Worm (Caenorhabditis elegans) whole organism, young adult: ENCODE results near the gene pgl-2.

Source experiments
- B0261.1 ChIP-seq: sonication (generic microtip); optimal IDR thresholded peaks from 2 replicates; lab custom pipeline; 2016; ENCODE audit warnings: mild to moderate bottlenecking, missing genetic modification characterization, moderate library complexity, missing compliant biosample characterization
- B0336.3 ChIP-seq: fragments of 200-800 bp; sonication (Bioruptor generic); IDR thresholded peaks from 2 replicates; pipeline ENCODE4 v1.3.6; 2022; ENCODE audit warnings: missing genetic modification characterization, missing compliant biosample characterization
- F37B4.10 ChIP-seq: fragments of 200-800 bp; sonication (Bioruptor generic); IDR thresholded peaks from 2 replicates; pipeline ENCODE4 v1.3.6; 2022; ENCODE audit warnings: missing genetic modification characterization, missing compliant biosample characterization
- F49E8.2 ChIP-seq: sonication (generic microtip); optimal IDR thresholded peaks from 3 replicates; lab custom pipeline; 2017; ENCODE audit warnings: missing genetic modification characterization, mild to moderate bottlenecking, missing compliant biosample characterization, antibody characterized with exemption, moderate library complexity; ENCODE audit not compliant: insufficient read depth
- F57A8.1 ChIP-seq: fragments of 200-800 bp; sonication (Bioruptor generic); optimal IDR thresholded peaks from 2 replicates; lab custom pipeline; 2018; ENCODE audit warnings: mild to moderate bottlenecking, missing genetic modification characterization, moderate library complexity, missing compliant biosample characterization
- F57C9.4 ChIP-seq: sonication (generic microtip); optimal IDR thresholded peaks from 2 replicates; lab custom pipeline; 2017; ENCODE audit warnings: mild to moderate bottlenecking, missing genetic modification characterization, missing compliant biosample characterization
- Y56A3A.18 ChIP-seq: fragments of 200-800 bp; sonication (Bioruptor generic); IDR thresholded peaks from 2 replicates; pipeline ENCODE4 v1.3.6; 2022; ENCODE audit warnings: missing genetic modification reagents, missing genetic modification characterization, missing compliant biosample characterization
- Y67H2A.10 ChIP-seq: fragments of 200-800 bp; sonication (Bioruptor generic); conservative IDR thresholded peaks from 2 replicates; pipeline ENCODE4 v1.3.6; 2022; ENCODE audit warnings: missing genetic modification reagents, missing genetic modification characterization, missing compliant biosample characterization
- ZK185.1 ChIP-seq: sonication (generic microtip); optimal IDR thresholded peaks from 2 replicates; lab custom pipeline; 2016; ENCODE audit warnings: mild to moderate bottlenecking, missing genetic modification characterization, missing compliant biosample characterization; ENCODE audit not compliant: poor library complexity, severe bottlenecking
- akir-1 ChIP-seq: fragments of 200-800 bp; sonication (Bioruptor generic); optimal IDR thresholded peaks from 2 replicates; lab custom pipeline; 2018; ENCODE audit warnings: mild to moderate bottlenecking, missing genetic modification characterization, moderate library complexity, missing compliant biosample characterization
- ama-1 ChIP-seq, 3 experiments: fragments of 150-350 bp in 1 of 3; sonication (generic microtip) in 2 of 3; optimal IDR thresholded peaks; 2 replicates each; lab custom pipeline; 2014 to 2018; ENCODE audit warnings: missing biosample characterization in 2 of 3, missing genetic modification characterization in 2 of 3, missing genetic modification reagents in 2 of 3
- attf-3 ChIP-seq: fragments of 200-800 bp; sonication (Bioruptor generic); conservative IDR thresholded peaks from 2 replicates; pipeline ENCODE4 v1.3.6; 2022; ENCODE audit warnings: missing genetic modification reagents, missing genetic modification characterization, missing compliant biosample characterization
- bed-1 ChIP-seq: fragments of 200-800 bp; sonication (Bioruptor generic); IDR thresholded peaks from 2 replicates; pipeline ENCODE4 v1.3.6; 2022; ENCODE audit warnings: missing genetic modification reagents, missing genetic modification characterization, missing compliant biosample characterization
- bed-2 ChIP-seq: fragments of 200-800 bp; sonication (Bioruptor generic); IDR thresholded peaks from 2 replicates; pipeline ENCODE4 v1.3.6; 2022; ENCODE audit warnings: missing genetic modification reagents, missing genetic modification characterization, missing compliant biosample characterization
- ceh-40 ChIP-seq: fragments of 200-800 bp; sonication (Bioruptor generic); IDR thresholded peaks from 2 replicates; pipeline ENCODE4 v1.3.6; 2022; ENCODE audit warnings: missing genetic modification characterization, missing compliant biosample characterization
- ceh-91 ChIP-seq: fragments of 200-800 bp; sonication (Bioruptor generic); IDR thresholded peaks from 2 replicates; pipeline ENCODE4 v1.3.6; 2022; ENCODE audit warnings: missing genetic modification reagents, missing genetic modification characterization, missing compliant biosample characterization
- dox-1 ChIP-seq: fragments of 200-800 bp; sonication (Bioruptor generic); IDR thresholded peaks from 2 replicates; pipeline ENCODE4 v1.3.6; 2022; ENCODE audit warnings: missing genetic modification reagents, missing genetic modification characterization, missing compliant biosample characterization
- egl-44 ChIP-seq: fragments of 200-800 bp; sonication (Bioruptor generic); IDR thresholded peaks from 2 replicates; pipeline ENCODE4 v1.3.6; 2022; ENCODE audit warnings: missing genetic modification reagents, missing genetic modification characterization, missing compliant biosample characterization
- egrh-3 ChIP-seq: fragments of 200-800 bp; sonication (Bioruptor generic); IDR thresholded peaks from 2 replicates; pipeline ENCODE4 v1.3.6; 2022; ENCODE audit warnings: missing genetic modification reagents, missing genetic modification characterization, missing compliant biosample characterization
- ets-4 ChIP-seq: fragments of 200-800 bp; sonication (Bioruptor generic); optimal IDR thresholded peaks from 2 replicates; lab custom pipeline; 2018; ENCODE audit warnings: mild to moderate bottlenecking, missing genetic modification characterization, missing compliant biosample characterization
- hlh-12 ChIP-seq: sonication (generic microtip); optimal IDR thresholded peaks from 2 replicates; lab custom pipeline; 2016; ENCODE audit warnings: missing genetic modification characterization, missing compliant biosample characterization
- hmg-1.2 ChIP-seq: fragments of 200-800 bp; sonication (Bioruptor generic); IDR thresholded peaks from 2 replicates; pipeline ENCODE4 v1.3.6; 2022; ENCODE audit warnings: missing genetic modification reagents, missing genetic modification characterization, missing compliant biosample characterization
- let-526 ChIP-seq: fragments of 200-800 bp; sonication (Bioruptor generic); IDR thresholded peaks from 2 replicates; pipeline ENCODE4 v1.3.6; 2022; ENCODE audit warnings: missing genetic modification reagents, missing genetic modification characterization, missing compliant biosample characterization
- lin-26 ChIP-seq: fragments of 200-800 bp; sonication (Bioruptor generic); IDR thresholded peaks from 2 replicates; pipeline ENCODE4 v1.3.6; 2022; ENCODE audit warnings: missing genetic modification reagents, missing genetic modification characterization, missing compliant biosample characterization
- madf-8 ChIP-seq: fragments of 200-800 bp; sonication (Bioruptor generic); conservative IDR thresholded peaks from 2 replicates; pipeline ENCODE4 v1.3.6; 2022; ENCODE audit warnings: missing genetic modification reagents, missing genetic modification characterization, missing compliant biosample characterization
- mxl-1 ChIP-seq: sonication (generic microtip); optimal IDR thresholded peaks from 2 replicates; lab custom pipeline; 2016; ENCODE audit warnings: missing genetic modification characterization, missing compliant biosample characterization
- nfya-2 ChIP-seq: fragments of 200-800 bp; sonication (Bioruptor generic); IDR thresholded peaks from 2 replicates; pipeline ENCODE4 v1.3.6; 2022; ENCODE audit warnings: missing genetic modification reagents, missing genetic modification characterization, missing compliant biosample characterization
- nfyb-1 ChIP-seq: fragments of 200-800 bp; sonication (Bioruptor generic); IDR thresholded peaks from 2 replicates; pipeline ENCODE4 v1.3.6; 2022; ENCODE audit warnings: missing genetic modification reagents, missing genetic modification characterization, missing compliant biosample characterization
- nhr-90 ChIP-seq: sonication (generic microtip); optimal IDR thresholded peaks from 2 replicates; lab custom pipeline; 2016; ENCODE audit warnings: missing genotype, mild to moderate bottlenecking, missing genetic modification characterization, missing compliant biosample characterization
- pbrm-1 ChIP-seq: fragments of 200-800 bp; sonication (Bioruptor generic); IDR thresholded peaks from 2 replicates; pipeline ENCODE4 v1.3.6; 2022; ENCODE audit warnings: missing genetic modification reagents, missing genetic modification characterization, missing compliant biosample characterization
- pha-4 ChIP-seq: fragments of 150-350 bp; sonication (generic microtip); optimal IDR thresholded peaks from 2 replicates; lab custom pipeline; 2014; ENCODE audit warnings: missing biosample characterization, missing genetic modification reagents, missing genetic modification characterization
- repo-1 ChIP-seq: sonication (generic microtip); optimal IDR thresholded peaks from 2 replicates; lab custom pipeline; 2017; ENCODE audit warnings: mild to moderate bottlenecking, missing genetic modification characterization, missing compliant biosample characterization
- rpc-1 ChIP-seq, 2 experiments: fragments of 150-350 bp in 1 of 2; sonication (generic microtip) in 1 of 2; optimal IDR thresholded peaks; 2 replicates each; lab custom pipeline; 2014 to 2018; ENCODE audit warnings: missing biosample characterization in 1 of 2, missing genetic modification characterization in 1 of 2, missing genetic modification reagents in 1 of 2, missing genotype in 1 of 2
- sdz-38 ChIP-seq: sonication (generic microtip); optimal IDR thresholded peaks from 2 replicates; lab custom pipeline; 2016; ENCODE audit warnings: missing genotype, missing genetic modification characterization, missing compliant biosample characterization
- snpc-1.1 ChIP-seq: sonication (generic microtip); optimal IDR thresholded peaks from 2 replicates; lab custom pipeline; 2017; ENCODE audit warnings: missing genetic modification characterization, mild to moderate bottlenecking, missing compliant biosample characterization, antibody characterized with exemption, moderate library complexity, missing genotype, missing genetic modification reagents; ENCODE audit not compliant: insufficient read depth
- snpc-4 ChIP-seq, 5 experiments: fragments of 150-350 bp in 1 of 5; sonication (generic microtip) in 4 of 5; optimal IDR thresholded peaks; 2 replicates each; lab custom pipeline; 2014 to 2018; ENCODE audit warnings: missing genetic modification characterization in 5 of 5, missing biosample characterization in 3 of 5, antibody characterized with exemption in 2 of 5, mild to moderate bottlenecking in 2 of 5, missing compliant biosample characterization in 2 of 5, missing genotype in 2 of 5, moderate library complexity in 2 of 5, missing genetic modification reagents in 1 of 5
- somi-1 ChIP-seq: fragments of 200-800 bp; sonication (Bioruptor generic); optimal IDR thresholded peaks from 2 replicates; lab custom pipeline; 2018; ENCODE audit warnings: mild to moderate bottlenecking, missing genetic modification characterization, missing compliant biosample characterization
- sptf-2 ChIP-seq: fragments of 200-800 bp; sonication (Bioruptor generic); optimal IDR thresholded peaks from 2 replicates; lab custom pipeline; 2018; ENCODE audit warnings: mild to moderate bottlenecking, missing genetic modification characterization, missing compliant biosample characterization
- unc-62 ChIP-seq: fragments of 150-350 bp; optimal IDR thresholded peaks from 2 replicates; lab custom pipeline; 2014; ENCODE audit warnings: missing biosample characterization, missing genetic modification reagents, missing genetic modification characterization
- xnd-1 ChIP-seq: sonication (generic microtip); optimal IDR thresholded peaks from 2 replicates; lab custom pipeline; 2016; ENCODE audit warnings: missing genotype, missing genetic modification reagents, missing genetic modification characterization, missing compliant biosample characterization
- ztf-18 ChIP-seq: sonication (generic microtip); optimal IDR thresholded peaks from 2 replicates; lab custom pipeline; 2016; ENCODE audit warnings: missing genotype, mild to moderate bottlenecking, missing genetic modification characterization, missing compliant biosample characterization
- ztf-22 ChIP-seq: fragments of 200-800 bp; sonication (Bioruptor generic); optimal IDR thresholded peaks from 2 replicates; lab custom pipeline; 2018; ENCODE audit warnings: mild to moderate bottlenecking, missing genetic modification characterization, moderate library complexity, missing compliant biosample characterization
- ztf-6 ChIP-seq: fragments of 200-800 bp; sonication (Bioruptor generic); IDR thresholded peaks from 2 replicates; pipeline ENCODE4 v1.3.6; 2022; ENCODE audit warnings: missing genetic modification reagents, missing genetic modification characterization, missing compliant biosample characterization

Gene pgl-2

ce11 chrIII:8652922-8653321 lies 22.3 kb downstream of the pgl-2 start (continued):
- TF ChIP-seq F37B4.10 (GFP tag; lab: Robert Waterston, UW) (no peak), madf-8 (GFP tag; lab: Robert Waterston, UW) (no peak), akir-1 (no peak), somi-1 (GFP tag; lab: Kevin White, UChicago) (no peak), sptf-2 (no peak), egl-44 (GFP tag; lab: Robert Waterston, UW) (peak; percentile 75), B0261.1 (tag; lab: Kevin White, UChicago) (peak; percentile 75), ztf-22 (no peak), sdz-38 (tag; lab: Kevin White, UChicago) (no peak), egrh-3 (GFP tag; lab: Robert Waterston, UW) (peak; percentile 13; the same call in 1 of the 2 replicates)

- TF ChIP-seq hlh-12 (tag; lab: Kevin White, UChicago) (no peak), Y56A3A.18 (0 out of 2 replicates have a peak, but pooled peaks have one; percentile 24), unc-62 (no peak), F57A8.1 (GFP tag; lab: Kevin White, UChicago) (no peak), lin-26 (GFP tag; lab: Robert Waterston, UW) (no peak), ama-1 (optimal IDR thresholded peaks at IDR 0.05; lab: Kevin White, UChicago) (peak; percentile 86), ama-1 (GFP tag; optimal IDR thresholded peaks at IDR 0.05; lab: Kevin White, UChicago) (no peak), pha-4 (tag; lab: Kevin White, UChicago) (no peak), repo-1 (tag; lab: Kevin White, UChicago) (peak; percentile 64), B0336.3 (no peak), attf-3 (GFP tag; lab: Robert Waterston, UW) (no peak), somi-1 (GFP tag; lab: Kevin White, UChicago) (no peak)
- TF ChIP-seq, all 124 proteins: peak for 3
These were observed 23.0 kb downstream of the pgl-2 start for ce11 chrIII:8652112-8652694.

- TF ChIP-seq ets-4 (GFP tag; lab: Kevin White, UChicago) (no peak), ZK185.1 (tag; lab: Kevin White, UChicago) (no peak), F49E8.2 (tag; lab: Kevin White, UChicago) (peak; percentile 4), let-526 (GFP tag; lab: Robert Waterston, UW) (no peak), xnd-1 (no peak), bed-1 (no peak), sptf-2 (no peak), rpc-1 (optimal IDR thresholded peaks at IDR 0.05; lab: Kevin White, UChicago) (peak; percentile 72), rpc-1 (tag; optimal IDR thresholded peaks at IDR 0.05; lab: Kevin White, UChicago) (peak; percentile 86), bed-2 (no peak), hlh-12 (tag; lab: Kevin White, UChicago) (no peak), hmg-1.2 (GFP tag; lab: Robert Waterston, UW) (peak; percentile 50), pbrm-1 (peak; percentile 45; the same call in 1 of the 2 replicates), Y56A3A.18 (no peak), ceh-91 (GFP tag; lab: Robert Waterston, UW) (no peak), nfyb-1 (0 out of 2 replicates have a peak, but pooled peaks have one; percentile 40), Y67H2A.10 (GFP tag; lab: Robert Waterston, UW) (no peak), ceh-40 (GFP tag; lab: Robert Waterston, UW) (no peak), ztf-6 (no peak), snpc-4 (GFP tag; optimal IDR thresholded peaks at IDR 0.05; lab: Kevin White, UChicago) (peak; percentile 43), snpc-4 (tag; optimal IDR thresholded peaks at IDR 0.05; lab: Kevin White, UChicago) (peak in 1 of 4 experiments; percentile 36), nfya-2 (no peak), mxl-1 (tag; lab: Kevin White, UChicago) (peak; percentile 24), F37B4.10 (GFP tag; lab: Robert Waterston, UW) (no peak), F57C9.4 (tag; lab: Kevin White, UChicago) (no peak), nhr-90 (tag; lab: Kevin White, UChicago) (peak; percentile 72), ztf-18 (peak; percentile 52), snpc-1.1 (tag; lab: Kevin White, UChicago) (no peak), dox-1 (GFP tag; lab: Robert Waterston, UW) (no peak)
These were observed 24.9 kb downstream of the pgl-2 start, which contains the start of gene flp-23 for ce11 chrIII:8650235-8650817. TSS of gene flp-23 (plus strand) at chrIII:8650767.
